Fruit fly (Drosophila melanogaster): Measurements from ENCODE around the gene CG6296.

DNA sequence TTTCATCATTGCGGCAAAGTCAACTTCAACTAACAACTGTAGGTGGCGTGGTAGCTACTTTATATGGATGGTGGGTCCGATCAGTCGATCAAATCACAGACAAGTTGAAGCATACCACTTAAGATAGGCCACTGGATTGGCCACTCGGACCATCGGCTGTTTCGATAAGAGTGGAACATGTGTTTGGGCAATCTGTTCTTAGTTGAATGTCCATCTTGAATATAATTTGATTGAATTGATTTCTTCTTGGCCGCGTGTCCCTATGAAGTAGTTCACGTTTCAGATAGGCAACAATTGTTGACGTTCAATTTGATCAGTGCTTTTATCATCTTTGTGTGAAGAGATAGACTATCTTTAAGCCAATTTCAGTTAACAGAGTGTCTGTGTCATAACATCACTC lies 1.8 kb upstream of the CG6296 start, which contains the start of gene CG6295:
- TF ChIP-seq vri (GFP tag; optimal IDR thresholded peaks at IDR 0.05) (no peak), CG11902 (GFP tag; optimal IDR thresholded peaks at IDR 0.05) (no peak), CG16779 (tag; optimal IDR thresholded peaks at IDR 0.05) (no peak), CG11762 (GFP tag; optimal IDR thresholded peaks at IDR 0.05; ENCODE audit: insufficient read depth) (no peak), net (GFP tag; optimal IDR thresholded peaks at IDR 0.05) (no peak), esn (GFP tag; optimal IDR thresholded peaks at IDR 0.05) (no peak), Blimp-1 (GFP tag; optimal IDR thresholded peaks at IDR 0.05) (no peak), svp (GFP tag) (no peak), CG6854 (GFP tag; optimal IDR thresholded peaks at IDR 0.05) (no peak), Gug (GFP tag; IDR thresholded peaks at IDR 0.05) (no peak), OdsH (GFP tag; optimal IDR thresholded peaks at IDR 0.05) (no peak)

Data from whole organism, prepupa.